Worm (Caenorhabditis elegans) whole organism, L1 larva: ENCODE results near the gene cyp-35B1.

Source experiments
- C16A3.4 ChIP-seq: fragments of 150-350 bp; optimal IDR thresholded peaks from 2 replicates; lab custom pipeline; 2014; ENCODE audit warnings: missing biosample characterization, missing genetic modification characterization
- C34B4.2 ChIP-seq: sonication (generic microtip); optimal IDR thresholded peaks from 2 replicates; lab custom pipeline; 2017; ENCODE audit warnings: mild to moderate bottlenecking, missing genetic modification characterization, missing compliant biosample characterization
- F16B12.6 ChIP-seq: fragments of 150-350 bp; optimal IDR thresholded peaks from 2 replicates; lab custom pipeline; 2014; ENCODE audit warnings: missing biosample characterization, missing genetic modification characterization
- alr-1 ChIP-seq: fragments of 200-800 bp; sonication (Bioruptor generic); optimal IDR thresholded peaks from 2 replicates; lab custom pipeline; 2018; ENCODE audit warnings: borderline replicate concordance, mild to moderate bottlenecking, missing genetic modification characterization, missing compliant biosample characterization
- blmp-1 ChIP-seq: fragments of 150-350 bp; optimal IDR thresholded peaks from 2 replicates; lab custom pipeline; 2014; ENCODE audit warnings: missing biosample characterization, missing genetic modification characterization
- ceh-63 ChIP-seq: fragments of 200-800 bp; sonication (Bioruptor generic); optimal IDR thresholded peaks from 2 replicates; lab custom pipeline; 2018; ENCODE audit warnings: mild to moderate bottlenecking, missing genetic modification characterization, missing compliant biosample characterization
- ceh-82 ChIP-seq, 3 experiments: fragments of 150-350 bp in 1 of 3; sonication (generic microtip) in 2 of 3; optimal IDR thresholded peaks; 2 replicates each; lab custom pipeline; 2014 to 2017; ENCODE audit warnings: missing biosample characterization in 3 of 3, missing genetic modification characterization in 3 of 3
- ceh-90 ChIP-seq: sonication (generic microtip); optimal IDR thresholded peaks from 2 replicates; lab custom pipeline; 2016; ENCODE audit warnings: missing genetic modification characterization, missing compliant biosample characterization
- dpl-1 ChIP-seq, 3 experiments: fragments of 150-350 bp in 2 of 3; sonication (generic microtip) in 1 of 3; optimal IDR thresholded peaks; 2 replicates each; lab custom pipeline; 2014 to 2017; ENCODE audit warnings: missing biosample characterization in 3 of 3, missing genetic modification characterization in 3 of 3, missing genetic modification reagents in 3 of 3
- efl-3 ChIP-seq: fragments of 200-800 bp; sonication (Bioruptor generic); optimal IDR thresholded peaks from 2 replicates; lab custom pipeline; 2018; ENCODE audit warnings: mild to moderate bottlenecking, missing genetic modification characterization, missing compliant biosample characterization
- egl-13 ChIP-seq: sonication (generic microtip); optimal IDR thresholded peaks from 2 replicates; lab custom pipeline; 2016; ENCODE audit warnings: missing genotype, missing genetic modification reagents, missing genetic modification characterization, missing compliant biosample characterization
- egl-27 ChIP-seq, 2 experiments: fragments of 150-350 bp in 1 of 2; sonication (generic microtip); optimal IDR thresholded peaks; 3 replicates each; lab custom pipeline; 2017 to 2018; ENCODE audit warnings: missing biosample characterization in 2 of 2, missing genetic modification characterization in 2 of 2, missing genetic modification reagents in 2 of 2
- elt-3 ChIP-seq, 6 experiments: fragments of 150-350 bp in 1 of 6; sonication (generic microtip); optimal IDR thresholded peaks; 2 replicates each; lab custom pipeline; 2017 to 2018; ENCODE audit warnings: missing biosample characterization in 6 of 6, missing genetic modification characterization in 6 of 6, inconsistent platforms in 1 of 6
- ets-5 ChIP-seq: fragments of 200-800 bp; sonication (Bioruptor generic); IDR thresholded peaks from 2 replicates; pipeline ENCODE4 v1.3.6; 2022; ENCODE audit warnings: missing genetic modification characterization, missing compliant biosample characterization
- fkh-4 ChIP-seq: sonication (generic microtip); optimal IDR thresholded peaks from 2 replicates; lab custom pipeline; 2016; ENCODE audit warnings: missing compliant biosample characterization, missing genetic modification characterization, borderline replicate concordance
- fkh-8 ChIP-seq: sonication (generic microtip); optimal IDR thresholded peaks from 2 replicates; lab custom pipeline; 2016; ENCODE audit warnings: mild to moderate bottlenecking, missing genetic modification characterization, missing compliant biosample characterization
- fos-1 ChIP-seq: fragments of 150-350 bp; optimal IDR thresholded peaks from 2 replicates; lab custom pipeline; 2014; ENCODE audit warnings: missing biosample characterization, missing genetic modification characterization
- hlh-17 ChIP-seq: fragments of 200-800 bp; sonication (Bioruptor generic); optimal IDR thresholded peaks from 2 replicates; lab custom pipeline; 2018; ENCODE audit warnings: missing genetic modification characterization, mild to moderate bottlenecking, missing compliant biosample characterization, moderate library complexity, borderline replicate concordance
- hlh-4 ChIP-seq: sonication (generic microtip); optimal IDR thresholded peaks from 2 replicates; lab custom pipeline; 2016; ENCODE audit warnings: mild to moderate bottlenecking, missing genetic modification characterization, missing compliant biosample characterization
- hpl-2 ChIP-seq: fragments of 150-350 bp; optimal IDR thresholded peaks from 2 replicates; lab custom pipeline; 2014; ENCODE audit warnings: missing biosample characterization, missing genetic modification reagents, missing genetic modification characterization
- irx-1 ChIP-seq: sonication (generic microtip); optimal IDR thresholded peaks from 2 replicates; lab custom pipeline; 2016; ENCODE audit warnings: missing genetic modification characterization, missing compliant biosample characterization
- jun-1 ChIP-seq: fragments of 150-350 bp; optimal IDR thresholded peaks from 2 replicates; lab custom pipeline; 2014; ENCODE audit warnings: missing biosample characterization, missing genetic modification reagents, missing genetic modification characterization
- lin-14 ChIP-seq: fragments of 200-800 bp; sonication (Bioruptor generic); optimal IDR thresholded peaks from 2 replicates; lab custom pipeline; 2018; ENCODE audit warnings: mild to moderate bottlenecking, missing genetic modification characterization, moderate library complexity, missing compliant biosample characterization
- lin-15B ChIP-seq: fragments of 150-350 bp; sonication (generic microtip); optimal IDR thresholded peaks from 3 replicates; lab custom pipeline; 2014; ENCODE audit warnings: missing biosample characterization, missing genetic modification characterization
- lsy-2 ChIP-seq, 2 experiments: fragments of 150-350 bp; optimal IDR thresholded peaks; 2 replicates each; lab custom pipeline; 2014; ENCODE audit warnings: missing biosample characterization in 2 of 2, missing genetic modification characterization in 2 of 2
- mab-9 ChIP-seq: fragments of 200-800 bp; sonication (Bioruptor generic); IDR thresholded peaks from 2 replicates; pipeline ENCODE4 v1.3.6; 2022; ENCODE audit warnings: missing genetic modification reagents, missing genetic modification characterization, missing compliant biosample characterization
- mef-2 ChIP-seq: fragments of 150-350 bp; optimal IDR thresholded peaks from 2 replicates; lab custom pipeline; 2014; ENCODE audit warnings: missing biosample characterization, missing genetic modification characterization
- mep-1 ChIP-seq: fragments of 150-350 bp; optimal IDR thresholded peaks from 2 replicates; lab custom pipeline; 2014; ENCODE audit warnings: missing biosample characterization, missing genetic modification characterization
- nhr-12 ChIP-seq: sonication (generic microtip); optimal IDR thresholded peaks from 2 replicates; lab custom pipeline; 2017; ENCODE audit warnings: missing biosample characterization, missing genetic modification characterization
- nhr-28 ChIP-seq: fragments of 150-350 bp; optimal IDR thresholded peaks from 2 replicates; lab custom pipeline; 2014; ENCODE audit warnings: missing biosample characterization, missing genetic modification characterization
- nhr-47 ChIP-seq: sonication (generic microtip); optimal IDR thresholded peaks from 2 replicates; lab custom pipeline; 2016; ENCODE audit warnings: mild to moderate bottlenecking, missing genetic modification characterization, moderate library complexity, missing compliant biosample characterization
- nhr-71 ChIP-seq: sonication (generic microtip); optimal IDR thresholded peaks from 2 replicates; lab custom pipeline; 2016; ENCODE audit warnings: mild to moderate bottlenecking, missing genetic modification characterization, moderate library complexity, missing compliant biosample characterization
- nhr-76 ChIP-seq: sonication (generic microtip); optimal IDR thresholded peaks from 2 replicates; lab custom pipeline; 2017; ENCODE audit warnings: missing biosample characterization, missing genetic modification characterization
- nhr-85 ChIP-seq: sonication (generic microtip); peaks from one replicate; lab custom pipeline; 2016; ENCODE audit warnings: missing genetic modification characterization, inconsistent platforms, missing compliant biosample characterization
- nhr-90 ChIP-seq: sonication (generic microtip); optimal IDR thresholded peaks from 2 replicates; lab custom pipeline; 2016; ENCODE audit warnings: mild to moderate bottlenecking, missing genetic modification characterization, missing compliant biosample characterization; ENCODE audit not compliant: poor library complexity
- pag-3 ChIP-seq: sonication (generic microtip); optimal IDR thresholded peaks from 2 replicates; lab custom pipeline; 2017; ENCODE audit warnings: missing genetic modification characterization, mild to moderate bottlenecking, missing compliant biosample characterization, antibody characterized with exemption, borderline replicate concordance; ENCODE audit not compliant: insufficient read depth
- pax-3 ChIP-seq: fragments of 200-800 bp; sonication (Bioruptor generic); optimal IDR thresholded peaks from 2 replicates; lab custom pipeline; 2018; ENCODE audit warnings: mild to moderate bottlenecking, missing genetic modification characterization, moderate library complexity, missing compliant biosample characterization
- skn-1 ChIP-seq: fragments of 150-350 bp; optimal IDR thresholded peaks from 2 replicates; lab custom pipeline; 2014; ENCODE audit warnings: missing biosample characterization, missing genetic modification characterization
- sox-4 ChIP-seq: sonication (generic microtip); optimal IDR thresholded peaks from 2 replicates; lab custom pipeline; 2016; ENCODE audit warnings: missing genetic modification characterization, missing compliant biosample characterization
- sup-37 ChIP-seq: fragments of 200-800 bp; sonication (Bioruptor generic); optimal IDR thresholded peaks from 2 replicates; lab custom pipeline; 2018; ENCODE audit warnings: mild to moderate bottlenecking, missing genetic modification characterization, missing compliant biosample characterization
- tbx-2 ChIP-seq: sonication (generic microtip); optimal IDR thresholded peaks from 2 replicates; lab custom pipeline; 2016; ENCODE audit warnings: missing genetic modification characterization, missing compliant biosample characterization
- unc-30 ChIP-seq: sonication (generic microtip); optimal IDR thresholded peaks from 2 replicates; lab custom pipeline; 2017; ENCODE audit warnings: missing biosample characterization, missing genetic modification characterization
- unc-62 ChIP-seq: fragments of 150-350 bp; optimal IDR thresholded peaks from 2 replicates; lab custom pipeline; 2014; ENCODE audit warnings: missing biosample characterization, missing genetic modification reagents, missing genetic modification characterization
- unc-86 ChIP-seq: sonication (generic microtip); optimal IDR thresholded peaks from 2 replicates; lab custom pipeline; 2016; ENCODE audit warnings: missing genetic modification characterization, missing compliant biosample characterization
- ztf-11 ChIP-seq, 2 experiments: sonication (generic microtip); optimal IDR thresholded peaks; 2 replicates each; lab custom pipeline; 2016 to 2017; ENCODE audit warnings: missing genetic modification characterization in 2 of 2, missing biosample characterization in 1 of 2, missing compliant biosample characterization in 1 of 2
- ztf-4 ChIP-seq: fragments of 150-350 bp; optimal IDR thresholded peaks from 2 replicates; lab custom pipeline; 2014; ENCODE audit warnings: missing biosample characterization, missing genetic modification characterization

cyp-35B1 gene

DNA sequence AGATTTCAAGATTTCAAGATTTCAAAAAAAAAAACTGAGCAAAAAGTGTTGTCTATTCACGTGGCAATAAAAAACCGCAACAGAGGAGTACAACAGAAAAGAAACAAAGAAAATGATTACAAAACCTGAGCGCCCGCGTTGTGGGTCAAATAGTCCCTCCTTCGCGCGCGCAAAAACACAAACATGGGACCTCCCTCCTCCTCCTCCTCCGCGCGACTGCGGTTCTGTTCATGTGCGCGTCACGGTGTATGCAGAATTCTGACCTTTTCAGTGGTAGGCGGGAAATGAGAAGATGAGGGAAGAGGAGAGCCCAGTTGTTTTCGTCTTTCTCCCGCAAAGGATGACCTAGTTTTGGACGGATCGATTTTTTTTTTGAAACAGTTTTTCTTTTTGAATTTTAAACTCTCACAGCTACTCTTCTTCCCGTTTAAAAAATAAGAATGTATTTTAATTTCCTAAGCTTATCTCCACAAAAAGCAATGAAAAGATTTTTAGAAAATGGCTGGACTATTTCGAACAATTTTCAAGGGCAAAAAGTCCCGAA lies 46.4 kb upstream of the cyp-35B1 start, which contains the start of gene C17E7.4:
Gene C17E7.4, plus strand, starts transcription at position 494 of the 544 bp plus-strand sequence.
- no peak for TF ChIP-seq hlh-17
- no peak for TF ChIP-seq nhr-85 (tag; lab: Kevin White, UChicago)
- TF ChIP-seq mef-2: no peak
- TF ChIP-seq ztf-11 (tag; optimal IDR thresholded peaks at IDR 0.05; lab: Kevin White, UChicago): no peak
- TF ChIP-seq mep-1 (tag; lab: Kevin White, UChicago): no peak
- no peak for TF ChIP-seq jun-1 (tag; lab: Kevin White, UChicago)
- no peak for TF ChIP-seq ceh-63 (GFP tag; lab: Kevin White, UChicago)
- no peak for TF ChIP-seq efl-3
- TF ChIP-seq skn-1: no peak
- no peak for TF ChIP-seq nhr-90 (tag; lab: Kevin White, UChicago)
- TF ChIP-seq unc-30 (tag; lab: Kevin White, UChicago): no peak
- no peak for TF ChIP-seq C16A3.4 (tag; lab: Kevin White, UChicago)
- no peak for TF ChIP-seq unc-86 (tag; lab: Kevin White, UChicago)
- TF ChIP-seq hpl-2 (GFP tag; lab: Kevin White, UChicago): no peak
- TF ChIP-seq ceh-82 (tag; optimal IDR thresholded peaks at IDR 0.05; lab: Kevin White, UChicago): no peak
- TF ChIP-seq lsy-2 (tag; optimal IDR thresholded peaks at IDR 0.05; lab: Kevin White, UChicago): no peak
- no peak for TF ChIP-seq nhr-12 (tag; lab: Kevin White, UChicago)
- TF ChIP-seq fos-1 (tag; lab: Kevin White, UChicago): no peak

- TF ChIP-seq irx-1 (tag; lab: Kevin White, UChicago) (no peak), nhr-28 (tag; lab: Kevin White, UChicago) (no peak), dpl-1 (GFP tag; optimal IDR thresholded peaks at IDR 0.05; lab: Kevin White, UChicago) (no peak)
Measured at ce11 chrV:3894661-3895060, 44.2 kb upstream of the cyp-35B1 start, which contains the start of gene sre-9. Gene sre-9, plus strand, starts transcription at chrV:3894961.

DNA sequence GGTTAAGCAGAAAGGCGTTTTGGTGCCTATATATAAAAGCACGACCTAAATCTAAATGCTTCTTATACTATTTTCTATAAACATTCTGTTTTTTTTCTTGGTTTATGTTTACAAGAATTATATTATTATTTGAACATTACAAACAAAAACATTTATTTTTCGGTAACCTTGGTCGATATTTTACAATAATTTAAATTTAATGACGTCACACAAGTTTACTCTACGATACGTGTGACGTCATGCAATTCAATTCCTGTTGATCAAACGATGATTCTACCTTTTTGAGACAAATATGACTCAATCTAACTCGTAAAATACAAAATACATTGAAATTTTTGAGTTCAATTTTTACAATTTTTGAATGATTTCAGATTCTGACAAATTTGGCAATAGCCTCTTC lies 42.8 kb upstream of the cyp-35B1 start:
- TF ChIP-seq tbx-2 (tag; lab: Kevin White, UChicago) (no peak), nhr-85 (tag; lab: Kevin White, UChicago) (no peak), F16B12.6 (tag; lab: Kevin White, UChicago) (no peak), hlh-17 (no peak), mab-9 (no peak), nhr-76 (tag; lab: Kevin White, UChicago) (no peak), nhr-71 (tag; lab: Kevin White, UChicago) (no peak), elt-3 (tag; optimal IDR thresholded peaks at IDR 0.05; lab: Kevin White, UChicago) (no peak), sox-4 (tag; lab: Kevin White, UChicago) (no peak), nhr-28 (tag; lab: Kevin White, UChicago) (no peak), pax-3 (no peak), alr-1 (tag; lab: Kevin White, UChicago) (no peak), ceh-82 (tag; optimal IDR thresholded peaks at IDR 0.05; lab: Kevin White, UChicago) (no peak), egl-27 (tag; optimal IDR thresholded peaks at IDR 0.05; lab: Kevin White, UChicago) (no peak), mef-2 (no peak), unc-30 (tag; lab: Kevin White, UChicago) (no peak), C34B4.2 (no peak), unc-62 (GFP tag; lab: Kevin White, UChicago) (no peak)

DNA sequence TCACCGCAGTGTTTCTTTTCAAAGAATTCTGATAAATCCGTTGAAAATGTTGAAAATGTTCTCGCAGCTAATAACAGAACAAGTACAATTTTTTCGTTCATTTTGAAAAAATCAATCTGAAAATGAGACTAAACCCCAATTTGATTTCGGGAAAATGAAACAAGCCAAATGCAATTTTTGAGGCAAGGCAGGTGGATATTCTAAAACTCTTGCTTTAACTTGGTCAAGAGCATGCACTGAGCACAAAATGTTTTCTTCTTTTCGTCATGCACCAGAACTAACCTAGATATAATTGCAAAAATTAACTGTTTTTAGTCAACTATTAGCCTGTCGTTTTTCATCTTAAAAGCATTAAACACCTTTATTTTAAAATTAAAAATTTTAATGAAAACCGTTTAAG lies 38.7 kb upstream of the cyp-35B1 start, which contains the start of gene irld-22:
Gene irld-22, minus strand, starts transcription at position 101 of the 400 bp plus-strand sequence.
- TF ChIP-seq sup-37 (GFP tag; lab: Kevin White, UChicago) (no peak), nhr-47 (no peak), fkh-4 (tag; lab: Kevin White, UChicago) (no peak), blmp-1 (tag; lab: Kevin White, UChicago) (no peak), C16A3.4 (tag; lab: Kevin White, UChicago) (no peak), ztf-4 (tag; lab: Kevin White, UChicago) (no peak), fkh-8 (no peak), hpl-2 (GFP tag; lab: Kevin White, UChicago) (no peak), pag-3 (tag; lab: Kevin White, UChicago) (no peak), irx-1 (tag; lab: Kevin White, UChicago) (no peak), ceh-90 (tag; lab: Kevin White, UChicago) (no peak), ets-5 (GFP tag; lab: Robert Waterston, UW) (no peak), mab-9 (no peak), nhr-76 (tag; lab: Kevin White, UChicago) (no peak), lin-15B (tag; lab: Kevin White, UChicago) (no peak), hlh-4 (no peak), egl-13 (tag; lab: Kevin White, UChicago) (no peak), lin-14 (GFP tag; lab: Kevin White, UChicago) (no peak), hlh-17 (no peak)
